Worm (Caenorhabditis elegans): ENCODE data around the gene F31F6.1.

DNA sequence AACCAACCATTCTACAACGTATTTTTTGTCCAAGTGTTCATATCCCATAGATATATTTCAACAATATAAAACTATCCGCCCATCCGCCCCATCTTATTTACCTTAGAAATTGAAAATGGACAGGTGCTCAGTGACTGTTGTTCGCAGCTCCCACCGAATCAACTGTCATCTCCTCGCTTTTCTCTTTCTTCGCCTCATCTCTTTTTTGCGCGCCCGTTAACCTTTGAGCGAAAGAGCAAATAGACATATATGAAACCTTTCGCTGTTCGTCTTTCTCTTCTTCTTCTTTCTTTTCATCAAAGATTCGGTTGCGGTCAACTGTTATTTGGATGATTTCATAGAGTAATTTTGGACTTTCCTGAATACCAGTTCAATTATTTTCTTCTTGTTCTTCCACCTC lies 7.6 kb upstream of the F31F6.1 start, which contains the start of gene sssh-1:
- no peak for TF ChIP-seq efl-1 (GFP tag; optimal IDR thresholded peaks at IDR 0.05)
- TF ChIP-seq ZK185.1 (tag; optimal IDR thresholded peaks at IDR 0.05; ENCODE audit: poor library complexity, severe bottlenecking), result no peak
- TF ChIP-seq F23B12.7 (tag; optimal IDR thresholded peaks at IDR 0.05; ENCODE audit: insufficient read depth), result no peak
- no peak for TF ChIP-seq K11D2.4 (GFP tag; IDR thresholded peaks at IDR 0.05)
- no peak for TF ChIP-seq him-1 (tag; optimal IDR thresholded peaks at IDR 0.05)
- TF ChIP-seq tbx-9 (tag; optimal IDR thresholded peaks at IDR 0.05; ENCODE audit: borderline replicate concordance), result no peak
- TF ChIP-seq akir-1 (GFP tag; optimal IDR thresholded peaks at IDR 0.05), result no peak
- TF ChIP-seq unc-62 (GFP tag; optimal IDR thresholded peaks at IDR 0.05), result no peak
- no peak for TF ChIP-seq F57C9.4 (tag; optimal IDR thresholded peaks at IDR 0.05)
- TF ChIP-seq nhr-179 (tag; optimal IDR thresholded peaks at IDR 0.05), result no peak

Measured in whole organism, young adult.